Worm (Caenorhabditis elegans): Measurements from ENCODE around the gene C28A5.2.

ce11 chrIII:4408251-4408650 lies 31.1 kb downstream of the C28A5.2 start, which contains the start of gene gpch-1:
- TF ChIP-seq ceh-82 (tag; optimal IDR thresholded peaks at IDR 0.05): no peak
- TF ChIP-seq tbx-2 (tag; optimal IDR thresholded peaks at IDR 0.05): no peak
- no peak for TF ChIP-seq ztf-11 (tag; optimal IDR thresholded peaks at IDR 0.05)
- no peak for TF ChIP-seq nhr-19 (GFP tag; conservative IDR thresholded peaks at IDR 0.05)
- TF ChIP-seq snpc-4 (tag; optimal IDR thresholded peaks at IDR 0.05): no peak
- TF ChIP-seq pax-3 (tag; optimal IDR thresholded peaks at IDR 0.05): no peak
- no peak for TF ChIP-seq nhr-11 (tag; optimal IDR thresholded peaks at IDR 0.05)
- no peak for TF ChIP-seq lin-35 (GFP tag; optimal IDR thresholded peaks at IDR 0.05)
- no peak for TF ChIP-seq blmp-1 (tag; optimal IDR thresholded peaks at IDR 0.05)
- no peak for TF ChIP-seq ama-1 (optimal IDR thresholded peaks at IDR 0.05)

Data from whole organism, L1 larva.